Fruit fly (Drosophila melanogaster): ENCODE measurements around the gene Obp18a.

Gene Obp18a

dm6 chrX:19106842-19107557 lies 28.7 kb downstream of the Obp18a start (continued):
- TF ChIP-seq trem (tag; optimal IDR thresholded peaks at IDR 0.05) (no peak), tin (GFP tag; optimal IDR thresholded peaks at IDR 0.05) (peak; percentile 30), CG10431 (GFP tag; optimal IDR thresholded peaks at IDR 0.05) (no peak), CG4820 (GFP tag; optimal IDR thresholded peaks at IDR 0.05) (peak; percentile 44), jing (GFP tag; optimal IDR thresholded peaks at IDR 0.05) (peak; percentile 2), CG7963 (GFP tag; IDR thresholded peaks at IDR 0.05; ENCODE audit: partially characterized antibody) (no peak), jumu (GFP tag; optimal IDR thresholded peaks at IDR 0.05) (no peak), CG14667 (GFP tag; IDR thresholded peaks at IDR 0.05) (no peak), seq (GFP tag; IDR thresholded peaks at IDR 0.05) (no peak), so (GFP tag; IDR thresholded peaks at IDR 0.05) (no peak), lola (GFP tag; optimal IDR thresholded peaks at IDR 0.05) (peak in 1 of 3 experiments; percentile 0), CG9215 (GFP tag; IDR thresholded peaks at IDR 0.05) (peak; percentile 26; the same call in 1 of the 2 replicates), CG7839 (tag; optimal IDR thresholded peaks at IDR 0.05) (peak; percentile 68), sens (GFP tag) (peak; percentile 62), sim (GFP tag; IDR thresholded peaks at IDR 0.05) (no peak), CG14710 (tag; optimal IDR thresholded peaks at IDR 0.05) (peak; percentile 19), Hsf (GFP tag; optimal IDR thresholded peaks at IDR 0.05) (peak; percentile 23), lab (GFP tag; optimal IDR thresholded peaks at IDR 0.05) (peak; percentile 42), gsb-n (tag; optimal IDR thresholded peaks at IDR 0.05) (no peak), CG17385 (GFP tag; optimal IDR thresholded peaks at IDR 0.05) (peak; percentile 39), shn (GFP tag; optimal IDR thresholded peaks at IDR 0.05) (peak; percentile 17), ssp (GFP tag; IDR thresholded peaks at IDR 0.05) (no peak), CG1233 (GFP tag; optimal IDR thresholded peaks at IDR 0.05) (peak; percentile 16), CG17361 (GFP tag; IDR thresholded peaks at IDR 0.05) (peak; percentile 55), ham (GFP tag; IDR thresholded peaks at IDR 0.05) (no peak), gem (tag; optimal IDR thresholded peaks at IDR 0.05) (peak; percentile 67), CG3995 (GFP tag; optimal IDR thresholded peaks at IDR 0.05) (no peak), tap (tag; optimal IDR thresholded peaks at IDR 0.05) (peak; percentile 23), tup (GFP tag; optimal IDR thresholded peaks at IDR 0.05) (no peak), CG3163 (GFP tag; optimal IDR thresholded peaks at IDR 0.05) (no peak), Ada2b (GFP tag; IDR thresholded peaks at IDR 0.05) (0 out of 2 replicates have a peak, but pooled peaks have one; percentile 9), ems (GFP tag; optimal IDR thresholded peaks at IDR 0.05) (no peak), CG3726 (GFP tag; IDR thresholded peaks at IDR 0.05) (no peak), HmgZ (tag; optimal IDR thresholded peaks at IDR 0.05) (peak; percentile 4), CG12219 (GFP tag; optimal IDR thresholded peaks at IDR 0.05) (peak; percentile 1), ase (GFP tag; IDR thresholded peaks at IDR 0.05) (no peak), z (GFP tag; IDR thresholded peaks at IDR 0.05) (no peak), en (GFP tag; optimal IDR thresholded peaks at IDR 0.05) (no peak), CG18262 (tag; optimal IDR thresholded peaks at IDR 0.05) (peak; percentile 35), MESR4 (GFP tag; optimal IDR thresholded peaks at IDR 0.05) (no peak), CG11247 (GFP tag; IDR thresholded peaks at IDR 0.05) (no peak), CG11504 (tag; optimal IDR thresholded peaks at IDR 0.05) (peak; percentile 49), caup (GFP tag; optimal IDR thresholded peaks at IDR 0.05; ENCODE audit: severe bottlenecking) (no peak), CG2712 (tag; optimal IDR thresholded peaks at IDR 0.05) (peak; percentile 39), Opbp (GFP tag; IDR thresholded peaks at IDR 0.05; ENCODE audit: partially characterized antibody) (no peak), tio (GFP tag; optimal IDR thresholded peaks at IDR 0.05) (peak; percentile 30), Hr3 (GFP tag; optimal IDR thresholded peaks at IDR 0.05) (peak; percentile 31), Vsx1 (GFP tag; optimal IDR thresholded peaks at IDR 0.05) (no peak), Chrac-16 (GFP tag; optimal IDR thresholded peaks at IDR 0.05) (peak; percentile 12), bcd (GFP tag; optimal IDR thresholded peaks at IDR 0.05) (peak; percentile 56)
